Fruit fly (Drosophila melanogaster) whole organism, prepupa: Measurements from ENCODE around the gene Ero1L.

Source experiments
- CG10669 ChIP-seq: fragments of 200-800 bp; sonication (Bioruptor generic); optimal IDR thresholded peaks from 3 replicates; lab custom pipeline; 2018; ENCODE audit warnings: missing biosample characterization, mild to moderate bottlenecking, missing genetic modification characterization, moderate library complexity
- Met ChIP-seq: fragments of 200-800 bp; sonication (Bioruptor generic); optimal IDR thresholded peaks from 3 replicates; lab custom pipeline; 2016; ENCODE audit warnings: missing biosample characterization, missing genetic modification characterization
- topi ChIP-seq: fragments of 200-800 bp; sonication (Bioruptor generic); optimal IDR thresholded peaks from 3 replicates; lab custom pipeline; 2016; ENCODE audit warnings: missing biosample characterization, missing genetic modification characterization

- TF ChIP-seq Met (GFP tag; lab: Kevin White, UChicago) (peak; percentile 65), CG10669 (GFP tag; lab: Kevin White, UChicago) (peak; percentile 67), topi (peak; percentile 70)
These were observed 11.8 kb upstream of the Ero1L start for dm6 chr3L:4158361-4158760.
